Worm (Caenorhabditis elegans): ENCODE data around the gene srap-1.

Gene srap-1

DNA sequence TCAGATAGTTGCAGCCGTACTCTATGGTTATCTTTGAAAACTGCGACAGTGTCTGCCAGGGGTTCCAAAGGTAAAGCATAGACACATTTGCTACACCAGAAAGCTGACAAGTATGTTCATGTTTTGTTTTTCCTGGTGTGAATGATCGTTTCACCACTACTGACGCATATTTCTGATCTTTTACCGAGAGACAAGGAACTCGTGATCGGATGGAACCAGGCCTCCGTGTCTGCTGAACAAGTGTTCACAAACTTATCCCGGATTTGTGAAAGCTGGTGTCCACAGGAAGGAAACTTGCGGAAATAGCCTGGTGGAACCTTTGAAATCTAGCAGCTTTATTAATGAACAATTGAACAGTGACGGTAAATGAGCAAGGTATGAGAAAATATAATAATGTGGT lies 56.7 kb downstream of the srap-1 start:
- TF ChIP-seq mab-5 (tag; optimal IDR thresholded peaks at IDR 0.05) (no peak), lsy-2 (tag; optimal IDR thresholded peaks at IDR 0.05) (no peak), ces-1 (GFP tag; optimal IDR thresholded peaks at IDR 0.05) (no peak), zip-8 (tag; optimal IDR thresholded peaks at IDR 0.05) (no peak)

DNA sequence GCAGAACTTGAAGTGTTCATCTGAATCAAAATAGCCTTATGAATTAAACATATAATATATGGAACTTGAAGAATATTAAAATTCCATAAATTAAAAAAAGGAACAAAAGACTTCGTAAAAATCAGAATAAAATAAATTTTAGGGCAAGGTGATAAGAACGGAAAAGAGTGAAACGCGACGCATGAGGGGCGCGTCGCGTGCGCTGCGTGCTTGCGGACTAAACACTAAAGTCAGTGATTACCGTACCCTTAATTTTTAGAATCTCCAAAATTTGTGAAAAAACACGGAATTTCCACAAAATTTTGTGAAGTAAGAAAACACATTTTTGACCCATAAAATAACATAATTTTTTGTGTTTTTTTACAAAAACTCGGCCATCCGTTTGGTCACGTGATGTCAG lies 58.2 kb downstream of the srap-1 start, which contains the start of gene T05B9.1:
Gene T05B9.1 (minus strand): TSS at position 20 of the 400 bp plus-strand sequence.
- TF ChIP-seq nhr-2 (tag; optimal IDR thresholded peaks at IDR 0.05) = no peak
- TF ChIP-seq nhr-12 (tag; optimal IDR thresholded peaks at IDR 0.05) = no peak
- TF ChIP-seq lin-32 (GFP tag; optimal IDR thresholded peaks at IDR 0.05) = no peak
- no peak for TF ChIP-seq nhr-28 (tag; optimal IDR thresholded peaks at IDR 0.05)
- no peak for TF ChIP-seq unc-62 (GFP tag; optimal IDR thresholded peaks at IDR 0.05)
- TF ChIP-seq blmp-1 (tag; optimal IDR thresholded peaks at IDR 0.05) = no peak
- no peak for TF ChIP-seq tbx-8 (GFP tag; optimal IDR thresholded peaks at IDR 0.05)
- no peak for TF ChIP-seq elt-1 (tag; optimal IDR thresholded peaks at IDR 0.05; ENCODE audit: borderline replicate concordance, insufficient read depth)
- TF ChIP-seq sem-2 (GFP tag; optimal IDR thresholded peaks at IDR 0.05) = no peak
- TF ChIP-seq ceh-39 (tag; optimal IDR thresholded peaks at IDR 0.05) = no peak
- TF ChIP-seq mep-1 (tag; optimal IDR thresholded peaks at IDR 0.05) = no peak
- TF ChIP-seq elt-3 (tag; optimal IDR thresholded peaks at IDR 0.05) = no peak
- no peak for TF ChIP-seq zip-8 (tag; optimal IDR thresholded peaks at IDR 0.05)
- TF ChIP-seq nhr-76 (tag; optimal IDR thresholded peaks at IDR 0.05) = no peak
- TF ChIP-seq ztf-11 (tag; optimal IDR thresholded peaks at IDR 0.05) = no peak
- TF ChIP-seq snpc-4 (tag; optimal IDR thresholded peaks at IDR 0.05) = no peak
- no peak for TF ChIP-seq mab-5 (tag; optimal IDR thresholded peaks at IDR 0.05)
- no peak for TF ChIP-seq lsy-2 (tag; optimal IDR thresholded peaks at IDR 0.05)
- no peak for TF ChIP-seq lin-13 (tag; optimal IDR thresholded peaks at IDR 0.05)

DNA sequence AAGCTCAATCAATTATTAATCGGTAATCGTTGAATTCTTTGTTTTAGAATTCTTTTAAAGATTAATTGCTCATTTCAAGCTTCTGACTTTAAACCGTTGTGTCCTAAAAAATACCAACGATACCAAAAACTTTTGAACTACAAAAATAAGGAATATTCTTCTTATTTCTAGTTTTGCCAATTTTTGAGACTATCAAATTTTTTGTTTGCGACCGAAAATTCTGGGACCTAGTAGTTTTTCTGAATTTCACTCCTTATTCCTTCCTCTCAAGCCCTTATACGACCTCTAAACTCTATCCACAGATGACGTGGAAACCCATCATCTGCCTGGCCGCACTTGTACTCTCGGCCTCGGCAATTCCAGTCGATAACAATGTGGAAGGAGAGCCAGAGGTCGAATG lies 65.8 kb downstream of the srap-1 start, which contains the start of gene cut-1:
Gene cut-1 (plus strand): TSS at position 301 of the 400 bp plus-strand sequence.
- TF ChIP-seq hlh-1 (tag; optimal IDR thresholded peaks at IDR 0.05) (no peak), sptf-1 (tag; optimal IDR thresholded peaks at IDR 0.05) (no peak), mab-5 (tag; optimal IDR thresholded peaks at IDR 0.05) (no peak), ceh-83 (GFP tag; optimal IDR thresholded peaks at IDR 0.05) (no peak), elt-1 (tag; optimal IDR thresholded peaks at IDR 0.05; ENCODE audit: borderline replicate concordance, insufficient read depth) (no peak)

Measured in whole organism, mixed stage, embryonic.